Fruit fly (Drosophila melanogaster): ENCODE results near the gene CG11147.

DNA sequence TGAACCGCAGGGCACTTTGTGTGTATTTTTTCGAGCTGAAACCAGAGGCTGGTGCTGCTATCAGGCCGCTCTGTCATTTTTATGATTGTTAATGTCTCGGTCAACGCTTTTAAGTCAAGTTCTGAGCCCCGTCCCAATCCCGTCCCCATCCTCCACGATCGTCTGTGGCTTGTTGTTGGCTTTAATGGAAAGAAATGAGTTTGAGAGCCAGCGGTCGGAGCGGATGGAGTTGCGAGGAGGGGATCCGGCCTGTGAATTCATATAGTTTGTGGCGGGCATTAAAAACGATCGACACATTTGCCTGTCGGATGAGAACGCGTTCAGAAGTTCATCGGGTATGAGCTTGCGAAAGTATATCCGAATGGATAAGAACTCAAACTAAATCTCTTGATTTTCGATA is 4.8 kb upstream of the CG11147 start, which contains the start of gene CG11029:
- TF ChIP-seq CTCF (optimal IDR thresholded peaks at IDR 0.05) (no peak), CG8478 (optimal IDR thresholded peaks at IDR 0.05) (no peak)

Measured in S2 (cell line).